Worm (Caenorhabditis elegans) whole organism, L4 larva: ENCODE measurements around the gene srh-87.
"Not testable (repeated sequence)": the region's sequence is repeated elsewhere in the genome, so short reads cannot be mapped to it uniquely, and the experiment has no call there.

Source experiments
- F44E2.7 ChIP-seq: fragments of 200-800 bp; sonication (Bioruptor generic); IDR thresholded peaks from 2 replicates; pipeline ENCODE4 v2.1.2; 2022; ENCODE audit warnings: missing genetic modification characterization, missing compliant biosample characterization
- Y48G9A.11 ChIP-seq: fragments of 200-800 bp; sonication (Bioruptor generic); IDR thresholded peaks from 2 replicates; pipeline ENCODE4 v1.3.6; 2022; ENCODE audit warnings: missing genetic modification reagents, missing genetic modification characterization, missing compliant biosample characterization
- Y5F2A.4 ChIP-seq: fragments of 200-800 bp; sonication (Bioruptor generic); optimal IDR thresholded peaks from 2 replicates; lab custom pipeline; 2018; ENCODE audit warnings: mild to moderate bottlenecking, missing genetic modification characterization, missing compliant biosample characterization
- aha-1 ChIP-seq: fragments of 150-350 bp; peaks from one replicate; lab custom pipeline; 2014; ENCODE audit warnings: missing biosample characterization, missing genetic modification characterization
- ceh-20 ChIP-seq: fragments of 200-800 bp; sonication (Bioruptor generic); IDR thresholded peaks from 2 replicates; pipeline ENCODE4 v1.3.6; 2022; ENCODE audit warnings: missing genetic modification reagents, missing genetic modification characterization, missing compliant biosample characterization
- ceh-28 ChIP-seq: fragments of 150-350 bp; optimal IDR thresholded peaks from 2 replicates; lab custom pipeline; 2014; ENCODE audit warnings: missing biosample characterization, missing genetic modification reagents, missing genetic modification characterization
- ctbp-1 ChIP-seq: fragments of 200-800 bp; sonication (Bioruptor generic); IDR thresholded peaks from 2 replicates; pipeline ENCODE4 v1.3.6; 2022; ENCODE audit warnings: missing genetic modification reagents, missing genetic modification characterization, missing compliant biosample characterization
- egl-27 ChIP-seq: sonication (generic microtip); optimal IDR thresholded peaks from 3 replicates; lab custom pipeline; 2017; ENCODE audit warnings: missing biosample characterization, missing genetic modification reagents, missing genetic modification characterization
- gei-8 ChIP-seq: fragments of 200-800 bp; sonication (Bioruptor generic); optimal IDR thresholded peaks from 2 replicates; lab custom pipeline; 2018; ENCODE audit warnings: mild to moderate bottlenecking, missing genetic modification characterization, missing compliant biosample characterization
- hlh-30 ChIP-seq: sonication (generic microtip); optimal IDR thresholded peaks from 2 replicates; lab custom pipeline; 2017; ENCODE audit warnings: antibody characterized with exemption, mild to moderate bottlenecking, missing genetic modification characterization, missing compliant biosample characterization; ENCODE audit not compliant: insufficient read depth
- lin-39 ChIP-seq: fragments of 150-350 bp; optimal IDR thresholded peaks from 2 replicates; lab custom pipeline; 2014; ENCODE audit warnings: missing biosample characterization, missing genetic modification reagents, missing genetic modification characterization
- lir-3 ChIP-seq: sonication (generic microtip); optimal IDR thresholded peaks from 2 replicates; lab custom pipeline; 2016; ENCODE audit warnings: mild to moderate bottlenecking, missing genetic modification characterization, missing compliant biosample characterization
- mep-1 ChIP-seq: fragments of 150-350 bp; sonication (generic microtip); optimal IDR thresholded peaks from 3 replicates; lab custom pipeline; 2014; ENCODE audit warnings: missing biosample characterization, missing genetic modification characterization
- mxl-2 ChIP-seq: fragments of 200-800 bp; sonication (Bioruptor generic); conservative IDR thresholded peaks from 2 replicates; pipeline ENCODE4 v1.3.6; 2022; ENCODE audit warnings: missing genetic modification reagents, missing genetic modification characterization, missing compliant biosample characterization
- nhr-25 ChIP-seq: sonication (generic microtip); optimal IDR thresholded peaks from 2 replicates; lab custom pipeline; 2017; ENCODE audit warnings: missing genetic modification characterization, mild to moderate bottlenecking, missing compliant biosample characterization, antibody characterized with exemption, moderate library complexity, borderline replicate concordance; ENCODE audit not compliant: insufficient read depth
- nhr-6 ChIP-seq: fragments of 150-350 bp; optimal IDR thresholded peaks from 2 replicates; lab custom pipeline; 2014; ENCODE audit warnings: missing biosample characterization, missing genetic modification characterization
- pha-4 ChIP-seq, 2 experiments: fragments of 150-350 bp in 1 of 2; fragments of 200-800 bp in 1 of 2; sonication (Bioruptor generic) in 1 of 2; IDR thresholded peaks in 1 of 2; optimal IDR thresholded peaks in 1 of 2; 2 replicates each; pipeline versions ENCODE4 v1.3.6 to Lab custom; 2014 to 2022; ENCODE audit warnings: missing genetic modification characterization in 2 of 2, missing genetic modification reagents in 2 of 2, missing biosample characterization in 1 of 2, missing compliant biosample characterization in 1 of 2
- skn-1 ChIP-seq: fragments of 150-350 bp; optimal IDR thresholded peaks from 2 replicates; lab custom pipeline; 2014; ENCODE audit warnings: missing biosample characterization, missing genetic modification characterization
- snpc-1.2 ChIP-seq: fragments of 200-800 bp; sonication (Bioruptor generic); IDR thresholded peaks from 2 replicates; pipeline ENCODE4 v1.3.6; 2022; ENCODE audit warnings: missing genetic modification reagents, missing genetic modification characterization, missing compliant biosample characterization
- snpc-4 ChIP-seq: fragments of 150-350 bp; optimal IDR thresholded peaks from 2 replicates; lab custom pipeline; 2014; ENCODE audit warnings: missing biosample characterization, missing genetic modification characterization
- spr-3 ChIP-seq: fragments of 200-800 bp; sonication (Bioruptor generic); optimal IDR thresholded peaks from 2 replicates; lab custom pipeline; 2018; ENCODE audit warnings: mild to moderate bottlenecking, missing genetic modification characterization, missing compliant biosample characterization
- tag-97 ChIP-seq: fragments of 200-800 bp; sonication (Bioruptor generic); IDR thresholded peaks from 2 replicates; pipeline ENCODE4 v1.3.6; 2022; ENCODE audit warnings: missing genetic modification characterization, missing compliant biosample characterization
- tra-1 ChIP-seq: fragments of 200-800 bp; sonication (Bioruptor generic); IDR thresholded peaks from 2 replicates; pipeline ENCODE4 v1.3.6; 2022; ENCODE audit warnings: missing genetic modification reagents, missing genetic modification characterization, missing compliant biosample characterization
- unc-62 ChIP-seq, 3 experiments: fragments of 150-350 bp in 1 of 3; sonication (generic microtip); optimal IDR thresholded peaks in 2 of 3; peaks in 1 of 3; 1 replicate in 1 of 3; 2 replicates in 2 of 3; lab custom pipeline; 2014 to 2017; ENCODE audit warnings: missing biosample characterization in 3 of 3, missing genetic modification characterization in 3 of 3, missing genetic modification reagents in 3 of 3, missing genotype in 1 of 3
- vab-7 ChIP-seq: fragments of 200-800 bp; sonication (Bioruptor generic); IDR thresholded peaks from 2 replicates; pipeline ENCODE4 v1.3.6; 2022; ENCODE audit warnings: missing genetic modification reagents, missing genetic modification characterization, missing compliant biosample characterization
- zip-11 ChIP-seq: fragments of 200-800 bp; sonication (Bioruptor generic); IDR thresholded peaks from 2 replicates; pipeline ENCODE4 v1.3.6; 2022; ENCODE audit warnings: missing genetic modification characterization, missing compliant biosample characterization
- zip-2 ChIP-seq: fragments of 150-350 bp; optimal IDR thresholded peaks from 2 replicates; lab custom pipeline; 2014; ENCODE audit warnings: missing biosample characterization, missing genetic modification characterization

srh-87 gene

DNA sequence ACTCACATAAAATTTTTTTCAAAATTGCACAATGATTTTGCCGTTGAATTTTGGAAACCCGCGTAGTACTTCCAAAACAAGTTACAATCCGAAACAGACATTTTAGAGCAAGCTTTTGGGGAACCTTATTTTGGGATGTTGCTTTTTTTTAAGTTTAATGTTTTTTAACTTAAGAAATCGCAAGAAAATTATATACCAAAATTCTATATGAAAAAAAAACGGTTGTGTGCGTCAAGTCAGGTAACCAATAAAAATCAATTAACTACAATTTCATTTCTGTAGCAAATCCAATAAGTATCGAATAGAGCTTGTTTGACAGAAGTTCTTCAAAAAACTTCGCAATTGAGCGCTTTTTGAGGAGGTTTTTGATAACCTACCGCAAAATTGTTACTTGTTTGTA, 37.8 kb upstream of the srh-87 start, which contains the start of gene srw-117:
srw-117 (minus strand) TSS at position 101 of the 400 bp plus-strand sequence.
- no peak for TF ChIP-seq snpc-4 (tag; lab: Kevin White, UChicago)
- TF ChIP-seq unc-62 (GFP tag; optimal IDR thresholded peaks at IDR 0.05 in 1 of 2; lab: Kevin White, UChicago): peak in 1 of 2 experiments; percentile 15
- TF ChIP-seq unc-62 (tag; optimal IDR thresholded peaks at IDR 0.05; lab: Kevin White, UChicago): no peak
- no peak for TF ChIP-seq F44E2.7
- TF ChIP-seq ceh-20 (GFP tag; lab: Robert Waterston, UW): no peak
- TF ChIP-seq lin-39 (tag; lab: Kevin White, UChicago): no peak
- TF ChIP-seq, all 104 proteins: peak for 1

- TF ChIP-seq aha-1 (tag; lab: Kevin White, UChicago): peak; percentile 28
- TF ChIP-seq zip-11 (GFP tag; lab: Robert Waterston, UW): no peak
Observed at ce11 chrV:2979978-2980377, 34.5 kb upstream of the srh-87 start, which contains the start of gene srw-118. srw-118 (minus strand) TSS chrV:2980078.

DNA sequence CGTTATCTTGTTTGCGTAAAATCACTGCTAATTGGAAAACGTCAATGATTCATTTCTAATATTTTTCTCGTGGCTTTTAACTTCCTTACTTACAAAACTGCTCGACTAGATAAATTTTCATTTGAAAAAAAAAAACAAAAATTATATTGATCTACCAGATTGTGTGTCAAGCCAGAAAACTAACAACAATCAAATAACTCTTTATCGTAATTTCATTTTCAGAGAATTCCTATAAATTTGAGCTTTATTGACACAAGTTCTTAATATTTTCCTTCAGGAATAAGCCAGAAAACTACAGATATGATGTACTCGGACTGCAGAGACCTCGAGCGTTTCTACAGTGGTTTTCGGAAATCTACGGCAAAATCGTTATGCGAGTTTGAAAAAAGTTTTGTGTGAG, 30.8 kb upstream of the srh-87 start, which contains the start of gene srw-124:
srw-124 (plus strand) TSS at position 301 of the 400 bp plus-strand sequence.
- no peak for TF ChIP-seq hlh-30 (tag; lab: Kevin White, UChicago)
- TF ChIP-seq egl-27 (tag; lab: Kevin White, UChicago): no peak
- no peak for TF ChIP-seq ceh-28
- TF ChIP-seq skn-1 (tag; lab: Kevin White, UChicago): no peak
- TF ChIP-seq, all 104 proteins: peak for 0

DNA sequence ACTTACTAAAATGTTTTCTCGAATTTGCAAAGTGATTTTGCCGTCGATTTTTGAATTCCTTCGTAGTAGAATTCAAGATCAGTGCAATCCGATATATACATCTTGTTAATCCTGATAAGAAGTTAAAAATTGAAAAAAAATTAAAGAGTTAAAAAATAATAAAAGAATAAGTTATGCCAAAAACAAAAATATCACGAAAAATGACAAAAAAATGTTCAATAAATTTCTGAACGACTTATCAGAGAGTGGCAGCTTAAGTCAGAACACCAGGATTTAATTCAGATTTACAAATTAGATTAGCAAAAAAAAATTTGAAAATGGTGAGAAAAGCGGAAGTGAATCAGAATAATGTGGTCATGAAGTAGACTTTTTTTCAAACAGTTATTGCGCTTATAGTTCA, 29.8 kb upstream of the srh-87 start, which contains the start of gene srw-123:
srw-123 (minus strand) TSS at position 101 of the 400 bp plus-strand sequence.
- TF ChIP-seq zip-2, skn-1, mep-1 (tag; lab: Kevin White, UChicago): not testable (repeated sequence)

- TF ChIP-seq snpc-1.2: 0 out of 2 replicates have a peak, but pooled peaks have one; percentile 19
- TF ChIP-seq aha-1 (tag; lab: Kevin White, UChicago): peak; percentile 91
- no peak for TF ChIP-seq lir-3 (tag; lab: Kevin White, UChicago)
- TF ChIP-seq Y48G9A.11: 0 out of 2 replicates have a peak, but pooled peaks have one; percentile 54
- no peak for TF ChIP-seq vab-7 (GFP tag; lab: Robert Waterston, UW)
- no peak for TF ChIP-seq nhr-6 (tag; lab: Kevin White, UChicago)
- no peak for TF ChIP-seq ctbp-1 (GFP tag; lab: Robert Waterston, UW)
- no peak for TF ChIP-seq gei-8 (GFP tag; lab: Kevin White, UChicago)
Observed at ce11 chrV:2971307-2971999, 26.0 kb upstream of the srh-87 start, which contains the start of gene srw-129. srw-129 (plus strand) TSS chrV:2971949.

DNA sequence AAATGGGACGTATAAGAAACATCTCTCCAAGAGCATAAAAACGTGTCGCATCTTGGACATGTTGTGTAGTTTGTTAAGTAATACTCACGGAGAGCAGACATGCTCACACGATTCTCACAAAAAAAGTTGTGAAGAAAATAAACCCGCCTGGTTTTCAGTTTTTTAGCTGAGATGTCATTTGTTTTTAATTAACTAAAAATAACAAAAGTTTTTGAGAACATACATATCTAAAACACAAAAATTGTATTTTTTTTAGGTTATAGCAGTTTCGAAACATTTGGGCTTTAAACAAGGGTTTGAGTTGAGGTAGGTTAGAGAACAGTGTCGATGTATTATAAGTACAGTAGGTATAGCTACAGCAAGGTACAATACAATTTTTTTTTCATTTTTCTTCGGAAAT, 19.3 kb upstream of the srh-87 start, which contains the start of gene srh-88:
srh-88 (minus strand) TSS at position 101 of the 400 bp plus-strand sequence.
- TF ChIP-seq tra-1: no peak
- TF ChIP-seq egl-27 (tag; lab: Kevin White, UChicago): no peak
- TF ChIP-seq Y48G9A.11: no peak
- no peak for TF ChIP-seq spr-3
- TF ChIP-seq mxl-2 (GFP tag; lab: Robert Waterston, UW): no peak
- no peak for TF ChIP-seq nhr-25 (tag; lab: Kevin White, UChicago)
- TF ChIP-seq Y5F2A.4 (GFP tag; lab: Kevin White, UChicago): no peak
- TF ChIP-seq pha-4 (GFP tag; IDR thresholded peaks at IDR 0.05; lab: Robert Waterston, UW): no peak
- TF ChIP-seq pha-4 (tag; optimal IDR thresholded peaks at IDR 0.05; lab: Kevin White, UChicago): no peak
- TF ChIP-seq zip-2 (tag; lab: Kevin White, UChicago): no peak
- TF ChIP-seq tag-97 (GFP tag; lab: Robert Waterston, UW): no peak
- no peak for TF ChIP-seq ceh-20 (GFP tag; lab: Robert Waterston, UW)
